Worm (Caenorhabditis elegans) whole organism, L3 larva: ENCODE data around the gene Y37E11B.7.

Source experiments
- ceh-9 ChIP-seq: sonication (generic microtip); optimal IDR thresholded peaks from 2 replicates; lab custom pipeline; 2018; ENCODE audit warnings: missing biosample characterization, missing genetic modification characterization
- egl-27 ChIP-seq: sonication (generic microtip); optimal IDR thresholded peaks from 4 replicates; lab custom pipeline; 2017; ENCODE audit warnings: missing biosample characterization, missing genetic modification reagents, missing genetic modification characterization
- lin-15B ChIP-seq: fragments of 150-350 bp; optimal IDR thresholded peaks from 2 replicates; lab custom pipeline; 2014; ENCODE audit warnings: missing biosample characterization, missing genetic modification characterization
- nhr-28 ChIP-seq: fragments of 150-350 bp; optimal IDR thresholded peaks from 2 replicates; lab custom pipeline; 2014; ENCODE audit warnings: missing biosample characterization, missing genetic modification characterization
- unc-62 ChIP-seq: fragments of 150-350 bp; sonication (generic microtip); optimal IDR thresholded peaks from 4 replicates; lab custom pipeline; 2014; ENCODE audit warnings: missing biosample characterization, missing genetic modification reagents, missing genetic modification characterization

- TF ChIP-seq unc-62 (GFP tag; lab: Kevin White, UChicago): no peak
- TF ChIP-seq nhr-28 (tag; lab: Kevin White, UChicago): no peak
- no peak for TF ChIP-seq egl-27 (tag; lab: Kevin White, UChicago)
- no peak for TF ChIP-seq lin-15B (tag; lab: Kevin White, UChicago)
- TF ChIP-seq ceh-9: no peak
These were observed 42.2 kb upstream of the Y37E11B.7 start, which contains the start of gene CC8.3 for ce11 chrIV:3642189-3642588.
